Worm (Caenorhabditis elegans) whole organism, late embryonic: ENCODE measurements around the gene T26C12.1.
A peak's percentile ranks its signal among the peaks of the same experiment; 100 is the strongest.

Experiments
- C08G9.2 ChIP-seq: sonication (generic microtip); optimal IDR thresholded peaks from 2 replicates; lab custom pipeline; 2016; ENCODE audit warnings: mild to moderate bottlenecking, missing genetic modification characterization, moderate library complexity, missing compliant biosample characterization
- F13H6.1 ChIP-seq: sonication (generic microtip); optimal IDR thresholded peaks from 2 replicates; lab custom pipeline; 2016; ENCODE audit warnings: missing genetic modification characterization, missing compliant biosample characterization
- K02D7.2 ChIP-seq: sonication (generic microtip); optimal IDR thresholded peaks from 2 replicates; lab custom pipeline; 2017; ENCODE audit warnings: mild to moderate bottlenecking, missing genetic modification characterization, missing compliant biosample characterization
- T23F11.4 ChIP-seq: fragments of 200-800 bp; sonication (Bioruptor generic); optimal IDR thresholded peaks from 2 replicates; lab custom pipeline; 2018; ENCODE audit warnings: mild to moderate bottlenecking, missing genetic modification characterization, missing compliant biosample characterization
- ama-1 ChIP-seq: fragments of 150-350 bp; optimal IDR thresholded peaks from 2 replicates; lab custom pipeline; 2014
- ceh-18 ChIP-seq: sonication (generic microtip); optimal IDR thresholded peaks from 2 replicates; lab custom pipeline; 2016; ENCODE audit warnings: missing genetic modification characterization, missing compliant biosample characterization
- ceh-19 ChIP-seq: fragments of 200-800 bp; sonication (Bioruptor generic); optimal IDR thresholded peaks from 2 replicates; lab custom pipeline; 2018; ENCODE audit warnings: mild to moderate bottlenecking, missing genetic modification characterization, missing compliant biosample characterization
- ceh-2 ChIP-seq: sonication (generic microtip); optimal IDR thresholded peaks from 2 replicates; lab custom pipeline; 2016; ENCODE audit warnings: missing genotype, missing genetic modification characterization, missing compliant biosample characterization
- ceh-24 ChIP-seq: sonication (generic microtip); optimal IDR thresholded peaks from 2 replicates; lab custom pipeline; 2016; ENCODE audit warnings: mild to moderate bottlenecking, missing genetic modification characterization, missing compliant biosample characterization
- ceh-30 ChIP-seq: fragments of 150-350 bp; optimal IDR thresholded peaks from 2 replicates; lab custom pipeline; 2014; ENCODE audit warnings: missing biosample characterization, missing genetic modification characterization
- ceh-31 ChIP-seq: sonication (generic microtip); optimal IDR thresholded peaks from 2 replicates; lab custom pipeline; 2016; ENCODE audit warnings: missing genetic modification characterization, missing compliant biosample characterization
- ceh-45 ChIP-seq: fragments of 200-800 bp; sonication (Bioruptor generic); IDR thresholded peaks from 2 replicates; pipeline ENCODE4 v1.3.6; 2022; ENCODE audit warnings: missing genetic modification reagents, missing genetic modification characterization, missing compliant biosample characterization
- ceh-6 ChIP-seq: fragments of 200-800 bp; sonication (Bioruptor generic); optimal IDR thresholded peaks from 2 replicates; lab custom pipeline; 2018; ENCODE audit warnings: mild to moderate bottlenecking, missing genetic modification characterization, missing compliant biosample characterization
- ceh-9 ChIP-seq: sonication (generic microtip); optimal IDR thresholded peaks from 2 replicates; lab custom pipeline; 2016; ENCODE audit warnings: mild to moderate bottlenecking, missing genetic modification characterization, inconsistent platforms, missing compliant biosample characterization
- dmd-4 ChIP-seq: sonication (generic microtip); optimal IDR thresholded peaks from 2 replicates; lab custom pipeline; 2016; ENCODE audit warnings: borderline replicate concordance, missing genetic modification characterization, missing compliant biosample characterization
- elt-4 ChIP-seq: sonication (generic microtip); optimal IDR thresholded peaks from 2 replicates; lab custom pipeline; 2016; ENCODE audit warnings: missing genetic modification characterization, missing compliant biosample characterization
- ets-4 ChIP-seq: sonication (generic microtip); optimal IDR thresholded peaks from 2 replicates; lab custom pipeline; 2016; ENCODE audit warnings: missing genetic modification characterization, missing compliant biosample characterization
- eyg-1 ChIP-seq: sonication (generic microtip); optimal IDR thresholded peaks from 2 replicates; lab custom pipeline; 2016; ENCODE audit warnings: missing genotype, missing genetic modification characterization, missing compliant biosample characterization
- fkh-10 ChIP-seq: fragments of 150-350 bp; optimal IDR thresholded peaks from 2 replicates; lab custom pipeline; 2014; ENCODE audit warnings: missing biosample characterization, missing genetic modification reagents, missing genetic modification characterization
- fkh-6 ChIP-seq: sonication (generic microtip); optimal IDR thresholded peaks from 2 replicates; lab custom pipeline; 2016; ENCODE audit warnings: missing genetic modification characterization, missing compliant biosample characterization
- hlh-13 ChIP-seq: fragments of 200-800 bp; sonication (Bioruptor generic); optimal IDR thresholded peaks from 2 replicates; lab custom pipeline; 2018; ENCODE audit warnings: mild to moderate bottlenecking, missing genetic modification characterization, missing compliant biosample characterization
- hlh-15 ChIP-seq: sonication (generic microtip); optimal IDR thresholded peaks from 2 replicates; lab custom pipeline; 2016; ENCODE audit warnings: missing genetic modification characterization, missing compliant biosample characterization
- hlh-6 ChIP-seq: sonication (generic microtip); optimal IDR thresholded peaks from 2 replicates; lab custom pipeline; 2016; ENCODE audit warnings: missing genotype, missing genetic modification characterization, missing compliant biosample characterization
- madf-2 ChIP-seq: sonication (generic microtip); optimal IDR thresholded peaks from 2 replicates; lab custom pipeline; 2017; ENCODE audit warnings: missing genetic modification characterization, missing compliant biosample characterization
- nfya-1 ChIP-seq: sonication (generic microtip); optimal IDR thresholded peaks from 2 replicates; lab custom pipeline; 2017; ENCODE audit warnings: missing genetic modification characterization, mild to moderate bottlenecking, missing compliant biosample characterization, antibody characterized with exemption, moderate library complexity
- nhr-11 ChIP-seq: fragments of 150-350 bp; optimal IDR thresholded peaks from 2 replicates; lab custom pipeline; 2014; ENCODE audit warnings: missing biosample characterization, missing genetic modification characterization
- nhr-232 ChIP-seq: sonication (generic microtip); optimal IDR thresholded peaks from 2 replicates; lab custom pipeline; 2016; ENCODE audit warnings: missing genetic modification characterization, missing compliant biosample characterization
- odd-2 ChIP-seq: sonication (generic microtip); optimal IDR thresholded peaks from 2 replicates; lab custom pipeline; 2017; ENCODE audit warnings: antibody characterized with exemption, mild to moderate bottlenecking, missing genetic modification characterization, missing compliant biosample characterization
- pat-9 ChIP-seq: fragments of 200-800 bp; sonication (Bioruptor generic); optimal IDR thresholded peaks from 2 replicates; lab custom pipeline; 2018; ENCODE audit warnings: mild to moderate bottlenecking, missing genetic modification characterization, moderate library complexity, missing compliant biosample characterization
- pha-2 ChIP-seq: sonication (generic microtip); optimal IDR thresholded peaks from 2 replicates; lab custom pipeline; 2017; ENCODE audit warnings: mild to moderate bottlenecking, missing genetic modification characterization, missing compliant biosample characterization
- pha-4 ChIP-seq: fragments of 150-350 bp; optimal IDR thresholded peaks from 2 replicates; lab custom pipeline; 2018; ENCODE audit warnings: missing biosample characterization, missing genetic modification reagents, missing genetic modification characterization
- pros-1 ChIP-seq: fragments of 150-350 bp; optimal IDR thresholded peaks from 2 replicates; lab custom pipeline; 2014; ENCODE audit warnings: missing biosample characterization, missing genetic modification reagents, missing genetic modification characterization
- rnt-1 ChIP-seq: sonication (generic microtip); optimal IDR thresholded peaks from 2 replicates; lab custom pipeline; 2016; ENCODE audit warnings: missing genetic modification characterization, missing compliant biosample characterization
- tbx-2 ChIP-seq: sonication (generic microtip); optimal IDR thresholded peaks from 2 replicates; lab custom pipeline; 2016; ENCODE audit warnings: missing genetic modification characterization, missing compliant biosample characterization
- unc-3 ChIP-seq, 2 experiments: fragments of 200-800 bp in 1 of 2; sonication (Bioruptor generic) in 1 of 2; sonication (generic microtip) in 1 of 2; conservative IDR thresholded peaks in 1 of 2; optimal IDR thresholded peaks in 1 of 2; 2 replicates each; pipeline versions ENCODE4 v1.3.6 to Lab custom; 2016 to 2022; ENCODE audit warnings: missing compliant biosample characterization in 2 of 2, missing genetic modification characterization in 2 of 2, missing genetic modification reagents in 1 of 2
- unc-42 ChIP-seq: sonication (generic microtip); optimal IDR thresholded peaks from 2 replicates; lab custom pipeline; 2016; ENCODE audit warnings: missing genotype, missing genetic modification characterization, missing compliant biosample characterization
- unc-55 ChIP-seq: sonication (generic microtip); optimal IDR thresholded peaks from 2 replicates; lab custom pipeline; 2017; ENCODE audit warnings: missing biosample characterization, missing genetic modification reagents, missing genetic modification characterization
- unc-86 ChIP-seq: sonication (generic microtip); optimal IDR thresholded peaks from 2 replicates; lab custom pipeline; 2016; ENCODE audit warnings: missing genetic modification characterization, missing compliant biosample characterization
- zip-5 ChIP-seq: sonication (generic microtip); optimal IDR thresholded peaks from 2 replicates; lab custom pipeline; 2016; ENCODE audit warnings: missing genetic modification characterization, missing compliant biosample characterization

T26C12.1 gene

DNA sequence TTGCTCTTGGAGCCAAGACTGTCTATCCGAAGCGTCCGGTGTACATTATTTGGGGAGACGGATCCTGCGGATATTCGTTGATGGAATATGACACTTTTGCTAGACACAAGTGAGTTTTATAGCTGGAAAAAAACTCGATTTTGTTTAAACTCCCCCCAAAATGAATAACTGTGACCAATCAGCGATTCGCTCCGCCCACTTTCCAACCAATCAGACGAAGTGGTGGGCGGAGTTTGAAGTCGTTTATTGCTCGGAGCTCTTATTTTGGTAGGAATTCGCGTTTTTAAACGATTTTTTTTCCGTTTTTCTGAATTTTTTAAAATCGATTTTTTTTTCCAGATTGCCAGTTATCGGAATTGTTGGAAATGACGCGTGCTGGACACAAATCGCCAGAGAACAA, 3.1 kb downstream of the T26C12.1 start:
- TF ChIP-seq tbx-2 (tag; lab: Kevin White, UChicago) (no peak), nfya-1 (tag; lab: Kevin White, UChicago) (peak; percentile 73)

DNA sequence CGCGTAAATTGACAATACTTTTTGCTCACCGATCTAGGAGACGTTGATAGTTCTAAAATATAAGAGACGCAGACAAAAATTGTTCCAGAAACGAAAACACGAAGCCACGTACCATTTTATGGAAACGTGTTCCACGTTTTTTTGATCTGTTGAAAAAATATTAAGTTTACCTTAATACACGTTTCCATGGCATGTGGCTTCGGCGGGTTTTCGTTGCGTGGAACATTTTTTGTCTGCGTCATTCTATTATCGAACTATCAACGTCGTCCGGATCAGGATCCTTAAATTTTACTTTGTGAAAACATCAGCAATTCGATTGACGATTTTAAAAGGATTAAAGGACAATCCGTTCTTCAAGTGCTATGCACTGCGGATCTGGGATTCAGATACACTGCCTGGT, 6.9 kb downstream of the T26C12.1 start, which contains the start of gene T26C12.2:
TSS of gene T26C12.2 (minus strand) at position 101 of the 400 bp plus-strand sequence.
- TF ChIP-seq unc-86 (tag; lab: Kevin White, UChicago) (no peak), odd-2 (tag; lab: Kevin White, UChicago) (no peak), ceh-19 (GFP tag; lab: Kevin White, UChicago) (no peak), unc-42 (tag; lab: Kevin White, UChicago) (no peak), hlh-6 (tag; lab: Kevin White, UChicago) (no peak), nfya-1 (tag; lab: Kevin White, UChicago) (no peak), pat-9 (tag; lab: Kevin White, UChicago) (no peak), T23F11.4 (GFP tag; lab: Kevin White, UChicago) (no peak), unc-3 (GFP tag; conservative IDR thresholded peaks at IDR 0.05; lab: Robert Waterston, UW) (no peak), unc-3 (tag; optimal IDR thresholded peaks at IDR 0.05; lab: Kevin White, UChicago) (no peak), zip-5 (no peak), pha-4 (no peak), ama-1 (no peak), ceh-45 (GFP tag; lab: Robert Waterston, UW) (no peak), elt-4 (no peak), dmd-4 (tag; lab: Kevin White, UChicago) (no peak), pha-2 (no peak), fkh-6 (no peak), fkh-10 (GFP tag; lab: Kevin White, UChicago) (no peak), ceh-30 (no peak)

DNA sequence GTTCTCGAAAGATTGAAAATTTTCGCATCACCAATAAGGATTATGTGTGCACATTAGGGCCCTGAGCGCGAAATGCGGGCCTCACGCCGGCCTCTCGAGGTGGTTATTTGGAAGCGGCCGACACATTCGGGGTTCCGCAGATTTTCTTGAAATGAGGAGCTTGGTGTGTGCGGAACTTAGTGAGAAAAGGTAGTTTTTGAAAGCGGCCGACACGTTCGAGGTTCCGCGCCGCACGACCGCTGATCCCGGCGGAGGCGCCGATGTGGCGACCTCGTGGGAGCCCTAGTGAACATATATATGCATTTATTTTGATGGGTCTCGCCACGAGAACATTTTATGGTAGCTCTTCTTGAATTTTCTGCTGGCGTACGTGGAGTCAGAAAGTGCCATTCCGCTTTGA, 8.1 kb downstream of the T26C12.1 start:
- TF ChIP-seq ceh-18 (tag; lab: Kevin White, UChicago) (no peak), unc-3 (GFP tag; conservative IDR thresholded peaks at IDR 0.05; lab: Robert Waterston, UW) (no peak), unc-3 (tag; optimal IDR thresholded peaks at IDR 0.05; lab: Kevin White, UChicago) (no peak), F13H6.1 (tag; lab: Kevin White, UChicago) (no peak), hlh-13 (no peak), nhr-11 (tag; lab: Kevin White, UChicago) (no peak), T23F11.4 (GFP tag; lab: Kevin White, UChicago) (no peak), C08G9.2 (tag; lab: Kevin White, UChicago) (no peak), ceh-6 (GFP tag; lab: Kevin White, UChicago) (no peak), ceh-2 (tag; lab: Kevin White, UChicago) (no peak), eyg-1 (tag; lab: Kevin White, UChicago) (no peak), pros-1 (no peak), K02D7.2 (tag; lab: Kevin White, UChicago) (no peak), ets-4 (tag; lab: Kevin White, UChicago) (no peak), pat-9 (tag; lab: Kevin White, UChicago) (no peak), ceh-31 (tag; lab: Kevin White, UChicago) (no peak)

DNA sequence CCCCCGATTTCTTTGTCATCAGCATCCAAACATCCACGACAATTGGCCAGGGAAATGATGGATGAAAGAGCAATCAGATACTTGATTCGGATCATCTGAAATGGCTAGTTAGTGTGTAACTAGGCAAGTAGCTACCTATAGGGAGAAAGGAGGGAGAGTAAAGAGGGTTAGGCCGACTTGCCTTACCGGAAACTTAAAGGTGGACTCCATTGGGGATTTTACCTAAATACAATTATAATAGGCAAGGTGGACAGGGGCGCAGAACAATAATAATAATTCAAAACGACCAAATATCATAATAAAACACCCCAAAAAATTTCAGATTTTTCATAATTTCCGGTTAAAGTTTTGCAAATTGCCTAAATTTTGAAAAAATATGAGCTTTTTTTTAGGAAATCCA, 8.9 kb downstream of the T26C12.1 start, which contains the start of gene clec-173:
TSS of gene clec-173 (minus strand) at position 101 of the 400 bp plus-strand sequence.
- TF ChIP-seq hlh-15 (tag; lab: Kevin White, UChicago) (no peak), ceh-24 (tag; lab: Kevin White, UChicago) (no peak), nhr-11 (tag; lab: Kevin White, UChicago) (no peak), ceh-6 (GFP tag; lab: Kevin White, UChicago) (no peak), unc-55 (GFP tag; lab: Kevin White, UChicago) (no peak), ceh-9 (tag; lab: Kevin White, UChicago) (no peak), ets-4 (tag; lab: Kevin White, UChicago) (no peak), madf-2 (tag; lab: Kevin White, UChicago) (no peak), odd-2 (tag; lab: Kevin White, UChicago) (no peak), nhr-232 (tag; lab: Kevin White, UChicago) (no peak), rnt-1 (tag; lab: Kevin White, UChicago) (no peak)
